Worm (Caenorhabditis elegans): ENCODE measurements around the gene fbxa-95.

- TF ChIP-seq flh-1 (GFP tag; optimal IDR thresholded peaks at IDR 0.05), result no peak
- TF ChIP-seq unc-39 (tag; optimal IDR thresholded peaks at IDR 0.05), result no peak
- TF ChIP-seq nhr-28 (tag; optimal IDR thresholded peaks at IDR 0.05), result no peak
- no peak for TF ChIP-seq unc-62 (GFP tag; optimal IDR thresholded peaks at IDR 0.05)
- no peak for TF ChIP-seq cnd-1 (tag; optimal IDR thresholded peaks at IDR 0.05)
Measured at ce11 chrV:15521920-15522319, 49.4 kb upstream of the fbxa-95 start, which contains the start of gene lgc-31.
